Worm (Caenorhabditis elegans) whole organism, L2 larva: Measurements from ENCODE around the gene rbm-42.

Source experiments
- lin-11 ChIP-seq: fragments of 150-350 bp; sonication (generic microtip); optimal IDR thresholded peaks from 2 replicates; lab custom pipeline; 2014; ENCODE audit warnings: missing biosample characterization, missing genetic modification characterization, inconsistent platforms, mixed read lengths
- sma-9 ChIP-seq, 2 experiments: fragments of 150-350 bp in 1 of 2; sonication (generic microtip) in 1 of 2; optimal IDR thresholded peaks; 2 replicates each; lab custom pipeline; 2014 to 2016; ENCODE audit warnings: missing genetic modification characterization in 2 of 2, mild to moderate bottlenecking in 1 of 2, missing biosample characterization in 1 of 2, missing compliant biosample characterization in 1 of 2, missing genetic modification reagents in 1 of 2, moderate library complexity in 1 of 2

DNA sequence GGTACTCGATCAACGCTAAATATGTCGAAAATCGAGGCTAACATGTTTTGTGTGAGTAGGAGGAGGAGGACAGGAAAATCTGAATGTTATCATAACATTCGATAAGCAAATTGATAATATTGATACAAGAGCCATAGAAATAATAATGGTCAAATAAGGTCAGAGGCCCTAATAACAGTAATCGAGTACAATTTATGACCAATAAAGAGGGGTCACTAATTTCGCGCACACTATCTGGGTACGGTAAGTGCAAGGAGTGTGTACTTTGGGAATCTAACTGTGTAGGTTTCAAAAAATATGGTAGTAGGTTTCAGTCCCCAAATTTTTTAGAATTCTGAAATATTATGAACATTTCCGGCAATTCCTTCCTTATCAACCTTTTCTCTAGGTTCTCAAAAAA, 9.5 kb downstream of the rbm-42 start:
- TF ChIP-seq lin-11 (tag; lab: Kevin White, UChicago) (no peak), sma-9 (GFP tag; optimal IDR thresholded peaks at IDR 0.05; lab: Kevin White, UChicago) (no peak), sma-9 (tag; optimal IDR thresholded peaks at IDR 0.05; lab: Kevin White, UChicago) (no peak)
